Fruit fly (Drosophila melanogaster) whole organism, wandering third instar larva: Measurements from ENCODE around the gene Josd.
A peak's percentile ranks its signal among the peaks of the same experiment; 100 is the strongest.

Experiments used
- CG32264 ChIP-seq: fragments of 200-800 bp; sonication (Bioruptor generic); optimal IDR thresholded peaks from 2 replicates; lab custom pipeline; 2016; ENCODE audit warnings: missing biosample characterization, missing genetic modification characterization
- CG9705 ChIP-seq: fragments of 200-800 bp; sonication (Bioruptor generic); optimal IDR thresholded peaks from 2 replicates; lab custom pipeline; 2018; ENCODE audit warnings: missing biosample characterization, mild to moderate bottlenecking, missing genetic modification characterization
- CrebA ChIP-seq: fragments of 200-800 bp; sonication (Bioruptor generic); optimal IDR thresholded peaks from 2 replicates; lab custom pipeline; 2016; ENCODE audit warnings: missing biosample characterization, mild to moderate bottlenecking, missing genetic modification characterization, borderline replicate concordance
- Dfd ChIP-seq: fragments of >200 bp; optimal IDR thresholded peaks from 2 replicates; lab custom pipeline; 2017; ENCODE audit warnings: missing biosample characterization, missing genetic modification characterization
- Dif ChIP-seq: fragments of 200-275, 200-300 bp; sonication (Bioruptor generic); optimal IDR thresholded peaks from 2 replicates; lab custom pipeline; 2018; ENCODE audit warnings: missing biosample characterization, missing genetic modification characterization; ENCODE audit not compliant: partially characterized antibody
- GATAd ChIP-seq: sonication (Bioruptor generic); optimal IDR thresholded peaks from 2 replicates; lab custom pipeline; 2016; ENCODE audit warnings: missing biosample characterization, missing genetic modification characterization
- HLH106 ChIP-seq: fragments of 200-800 bp; optimal IDR thresholded peaks from 3 replicates; lab custom pipeline; 2019; ENCODE audit warnings: missing biosample characterization, mild to moderate bottlenecking, missing genetic modification characterization, moderate library complexity
- Hnf4 ChIP-seq: fragments of 200-800 bp; sonication (Bioruptor generic); optimal IDR thresholded peaks from 2 replicates; lab custom pipeline; 2016; ENCODE audit warnings: missing biosample characterization, mild to moderate bottlenecking, missing genetic modification characterization
- Hr78 ChIP-seq: fragments of >200 bp; optimal IDR thresholded peaks from 2 replicates; lab custom pipeline; 2017; ENCODE audit warnings: missing biosample characterization, missing genetic modification characterization
- Hr83 ChIP-seq: fragments of 200-300 bp; sonication (Bioruptor generic); optimal IDR thresholded peaks from 2 replicates; lab custom pipeline; 2016; ENCODE audit warnings: missing biosample characterization, mild to moderate bottlenecking, missing genetic modification characterization, moderate library complexity; ENCODE audit not compliant: poor library complexity, severe bottlenecking
- Myc ChIP-seq: fragments of >200 bp; optimal IDR thresholded peaks from 2 replicates; lab custom pipeline; 2017
- OdsH ChIP-seq: fragments of 200-800 bp; sonication (Bioruptor generic); optimal IDR thresholded peaks from 2 replicates; lab custom pipeline; 2016; ENCODE audit warnings: missing biosample characterization, mild to moderate bottlenecking, missing genetic modification characterization
- Rel ChIP-seq, 2 experiments: fragments of 200-800 bp; sonication (Bioruptor generic) in 1 of 2; optimal IDR thresholded peaks; 2 replicates in 1 of 2; 3 replicates in 1 of 2; lab custom pipeline; 2016 to 2019; ENCODE audit warnings: mild to moderate bottlenecking in 2 of 2, missing biosample characterization in 2 of 2, missing genetic modification characterization in 2 of 2, moderate library complexity in 1 of 2
- Sp1 ChIP-seq: fragments of 200-800 bp; sonication (Bioruptor generic); optimal IDR thresholded peaks from 3 replicates; lab custom pipeline; 2019; ENCODE audit warnings: missing biosample characterization, mild to moderate bottlenecking, missing genetic modification characterization, moderate library complexity
- Vsx2 ChIP-seq: fragments of 200-300, 225-300 bp; sonication (Bioruptor generic); optimal IDR thresholded peaks from 2 replicates; lab custom pipeline; 2018; ENCODE audit warnings: missing biosample characterization, missing genetic modification characterization; ENCODE audit not compliant: partially characterized antibody
- brk ChIP-seq: fragments of 200-800 bp; sonication (Bioruptor generic); optimal IDR thresholded peaks from 2 replicates; lab custom pipeline; 2016; ENCODE audit warnings: missing biosample characterization, mild to moderate bottlenecking, missing genetic modification characterization
- dsf ChIP-seq: sonication (Bioruptor generic); optimal IDR thresholded peaks from 2 replicates; lab custom pipeline; 2016; ENCODE audit warnings: missing biosample characterization, missing genetic modification characterization, borderline replicate concordance
- ey ChIP-seq: fragments of 200-800 bp; sonication (Bioruptor generic); optimal IDR thresholded peaks from 2 replicates; lab custom pipeline; 2016; ENCODE audit warnings: missing biosample characterization, missing genetic modification characterization
- fru ChIP-seq: fragments of 200-800 bp; sonication (Bioruptor generic); optimal IDR thresholded peaks from 3 replicates; lab custom pipeline; 2016; ENCODE audit warnings: missing biosample characterization, mild to moderate bottlenecking, missing genetic modification characterization
- h ChIP-seq: fragments of 200-800 bp; sonication (Bioruptor generic); optimal IDR thresholded peaks from 3 replicates; lab custom pipeline; 2016; ENCODE audit warnings: missing biosample characterization, mild to moderate bottlenecking, missing genetic modification characterization
- pan ChIP-seq: fragments of >200 bp; optimal IDR thresholded peaks from 2 replicates; lab custom pipeline; 2017
- psq ChIP-seq: fragments of 200-800 bp; sonication (Bioruptor generic); optimal IDR thresholded peaks from 3 replicates; lab custom pipeline; 2017; ENCODE audit warnings: missing biosample characterization, mild to moderate bottlenecking, missing genetic modification characterization, moderate library complexity
- rgr ChIP-seq: fragments of 200-800 bp; sonication (Bioruptor generic); optimal IDR thresholded peaks from 3 replicates; lab custom pipeline; 2016; ENCODE audit warnings: missing biosample characterization, mild to moderate bottlenecking, missing genetic modification characterization
- sage ChIP-seq: fragments of 200-800 bp; sonication (Bioruptor generic); optimal IDR thresholded peaks from 2 replicates; lab custom pipeline; 2016; ENCODE audit warnings: missing biosample characterization, mild to moderate bottlenecking, missing genetic modification characterization
- sv ChIP-seq: fragments of 200-800 bp; sonication (Bioruptor generic); optimal IDR thresholded peaks from 3 replicates; lab custom pipeline; 2016; ENCODE audit warnings: missing biosample characterization, missing genetic modification characterization
- tai ChIP-seq: sonication (Bioruptor generic); optimal IDR thresholded peaks from 2 replicates; lab custom pipeline; 2016; ENCODE audit warnings: missing biosample characterization, missing genetic modification characterization
- usp ChIP-seq: fragments of >200 bp; optimal IDR thresholded peaks from 2 replicates; lab custom pipeline; 2017; ENCODE audit warnings: missing biosample characterization, missing genetic modification characterization
- woc ChIP-seq: sonication (Bioruptor generic); optimal IDR thresholded peaks from 2 replicates; lab custom pipeline; 2016; ENCODE audit warnings: missing biosample characterization, mild to moderate bottlenecking, missing genetic modification characterization

Josd gene

dm6 chrX:6278879-6279628 is 18.1 kb downstream of the Josd start (continued):
- TF ChIP-seq brk (GFP tag; lab: Kevin White, UChicago) = no peak
- peak; percentile 12 for TF ChIP-seq Dif (GFP tag; lab: Kevin White, UChicago)
- TF ChIP-seq Myc = no peak
- no peak for TF ChIP-seq dsf (GFP tag; lab: Kevin White, UChicago)
- TF ChIP-seq Hr78 (GFP tag; lab: Kevin White, UChicago) = no peak
- TF ChIP-seq CrebA (GFP tag; lab: Kevin White, UChicago) = no peak
- peak; percentile 54 for TF ChIP-seq Sp1 (GFP tag; lab: Kevin White, UChicago)
- peak; percentile 11 for TF ChIP-seq sv (GFP tag; lab: Kevin White, UChicago)
- TF ChIP-seq, all 38 proteins: peak for 12

dm6 chrX:6279629-6280073 is 18.7 kb downstream of the Josd start, which contains the start of gene Ubi-p5E:
Gene Ubi-p5E, minus strand, starts transcription at chrX:6279647.
- TF ChIP-seq Dfd (GFP tag; lab: Kevin White, UChicago) (no peak), h (no peak), Hr83 (GFP tag; lab: Kevin White, UChicago) (peak; percentile 46), Vsx2 (GFP tag; lab: Kevin White, UChicago) (no peak), CG32264 (GFP tag; lab: Kevin White, UChicago) (no peak), brk (GFP tag; lab: Kevin White, UChicago) (no peak)

DNA sequence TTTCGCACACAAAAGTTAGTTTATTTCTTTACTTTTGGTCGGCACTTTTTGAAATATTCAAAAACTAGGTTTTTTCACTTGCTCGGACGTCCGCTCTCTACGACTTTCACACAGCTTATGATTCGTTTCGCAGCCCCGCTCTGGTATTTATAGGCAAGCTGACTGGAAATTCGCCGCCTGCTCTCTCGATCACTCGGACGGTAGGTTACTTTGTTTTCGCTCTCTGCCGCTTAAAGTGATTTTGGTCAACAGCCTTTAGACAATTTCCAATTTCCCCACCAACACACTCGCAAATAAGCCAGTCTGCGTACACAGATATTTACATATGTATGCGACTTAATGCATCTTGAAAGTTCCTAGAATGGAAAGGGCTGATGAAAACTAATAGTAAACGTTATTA is 22.5 kb downstream of the Josd start, which contains the start of gene CG11700:
CG11700 (minus strand) TSS at position 106 of the 400 bp plus-strand sequence.
- TF ChIP-seq Sp1 (GFP tag; lab: Kevin White, UChicago) = no peak
- no peak for TF ChIP-seq Rel (GFP tag; optimal IDR thresholded peaks at IDR 0.05; lab: Kevin White, UChicago)
- TF ChIP-seq Rel (tag; optimal IDR thresholded peaks at IDR 0.05; lab: Kevin White, UChicago) = peak; percentile 43

- TF ChIP-seq Hnf4 (GFP tag; lab: Kevin White, UChicago) (no peak), ey (GFP tag; lab: Kevin White, UChicago) (peak; percentile 37), rgr (peak; percentile 68), pan (lab: Kevin White, UChicago) (no peak), psq (GFP tag; lab: Kevin White, UChicago) (peak; percentile 19), sv (GFP tag; lab: Kevin White, UChicago) (peak; percentile 16), Myc (peak; percentile 24), Dif (GFP tag; lab: Kevin White, UChicago) (peak; percentile 22), h (peak; percentile 63), Rel (GFP tag; optimal IDR thresholded peaks at IDR 0.05; lab: Kevin White, UChicago) (no peak), Rel (tag; optimal IDR thresholded peaks at IDR 0.05; lab: Kevin White, UChicago) (peak; percentile 99), usp (no peak), HLH106 (peak; percentile 41), woc (GFP tag; lab: Kevin White, UChicago) (no peak), OdsH (peak; percentile 29), GATAd (GFP tag; lab: Kevin White, UChicago) (no peak), Sp1 (GFP tag; lab: Kevin White, UChicago) (peak; percentile 44), fru (GFP tag; lab: Kevin White, UChicago) (no peak), Hr83 (GFP tag; lab: Kevin White, UChicago) (peak; percentile 1)
- TF ChIP-seq, all 38 proteins: peak for 12
These were observed 26.9 kb downstream of the Josd start, which contains the start of the genes Top3beta and wuho for dm6 chrX:6287842-6288241. Gene Top3beta, minus strand, starts transcription at chrX:6287990. Gene wuho, plus strand, starts transcription at chrX:6288100.

dm6 chrX:6291083-6291699 is 30.2 kb downstream of the Josd start, which contains the start of the genes Rpt4 and mldr:
Gene Rpt4, minus strand, starts transcription at chrX:6291245.
Gene mldr, plus strand, starts transcription at chrX:6291303.
- no peak for TF ChIP-seq tai (GFP tag; lab: Kevin White, UChicago)
- no peak for TF ChIP-seq woc (GFP tag; lab: Kevin White, UChicago)
- TF ChIP-seq fru (GFP tag; lab: Kevin White, UChicago) = no peak
- no peak for TF ChIP-seq brk (GFP tag; lab: Kevin White, UChicago)
- TF ChIP-seq Hnf4 (GFP tag; lab: Kevin White, UChicago) = no peak
- no peak for TF ChIP-seq HLH106
- no peak for TF ChIP-seq CG9705
- TF ChIP-seq pan (lab: Kevin White, UChicago) = no peak
- no peak for TF ChIP-seq Rel (GFP tag; optimal IDR thresholded peaks at IDR 0.05; lab: Kevin White, UChicago)
- TF ChIP-seq Rel (tag; optimal IDR thresholded peaks at IDR 0.05; lab: Kevin White, UChicago) = peak; percentile 53
- TF ChIP-seq ey (GFP tag; lab: Kevin White, UChicago) = no peak
- no peak for TF ChIP-seq sv (GFP tag; lab: Kevin White, UChicago)
- no peak for TF ChIP-seq dsf (GFP tag; lab: Kevin White, UChicago)
- TF ChIP-seq Hr83 (GFP tag; lab: Kevin White, UChicago) = peak; percentile 5
- TF ChIP-seq Dfd (GFP tag; lab: Kevin White, UChicago) = no peak
- TF ChIP-seq psq (GFP tag; lab: Kevin White, UChicago) = no peak
- TF ChIP-seq h = no peak
- no peak for TF ChIP-seq Myc
- TF ChIP-seq sage (GFP tag; lab: Kevin White, UChicago) = no peak
- TF ChIP-seq Sp1 (GFP tag; lab: Kevin White, UChicago) = peak; percentile 18
